Worm (Caenorhabditis elegans) whole organism, dauer: ENCODE measurements around the gene arrd-9.

Experiments used
- unc-62 ChIP-seq: sonication (generic microtip); optimal IDR thresholded peaks from 2 replicates; lab custom pipeline; 2017; ENCODE audit warnings: missing biosample characterization, missing genetic modification reagents, missing genetic modification characterization

Gene arrd-9

ce11 chrII:12480811-12481210, at the start of gene arrd-9:
TSS of gene arrd-9 (minus strand) at chrII:12480911.
- TF ChIP-seq unc-62 = no peak

- TF ChIP-seq unc-62 = no peak
Observed at ce11 chrII:12527947-12528346, 47.2 kb upstream of the arrd-9 start, which contains the start of gene srx-119. TSS of gene srx-119 (plus strand) at chrII:12528247.

- no peak for TF ChIP-seq unc-62
Observed at ce11 chrII:12525526-12525925, 44.8 kb upstream of the arrd-9 start, which contains the start of gene srx-118. TSS of gene srx-118 (plus strand) at chrII:12525826.

ce11 chrII:12519616-12520015, 38.9 kb upstream of the arrd-9 start, which contains the start of gene ceh-99:
TSS of gene ceh-99 (plus strand) at chrII:12519981.
- TF ChIP-seq unc-62 = no peak

- no peak for TF ChIP-seq unc-62
Observed at ce11 chrII:12518809-12519344, 38.2 kb upstream of the arrd-9 start, which contains the start of gene srh-70. TSS of gene srh-70 (minus strand) at chrII:12518859.

ce11 chrII:12518008-12518407, 37.3 kb upstream of the arrd-9 start:
- no peak for TF ChIP-seq unc-62

ce11 chrII:12516313-12516712, 35.6 kb upstream of the arrd-9 start, which contains the start of gene srh-61:
TSS of gene srh-61 (minus strand) at chrII:12516413.
- TF ChIP-seq unc-62 = no peak

ce11 chrII:12514620-12515019, 33.9 kb upstream of the arrd-9 start, which contains the start of gene srh-69:
TSS of gene srh-69 (minus strand) at chrII:12514720.
- no peak for TF ChIP-seq unc-62

- TF ChIP-seq unc-62 = no peak
Observed at ce11 chrII:12511866-12512265, 31.2 kb upstream of the arrd-9 start, which contains the start of gene srh-73. TSS of gene srh-73 (plus strand) at chrII:12512166.

- TF ChIP-seq unc-62 = no peak
Observed at ce11 chrII:12508650-12509049, 27.9 kb upstream of the arrd-9 start, which contains the start of gene srh-67. TSS of gene srh-67 (plus strand) at chrII:12508950.

ce11 chrII:12507038-12507437, 26.3 kb upstream of the arrd-9 start, which contains the start of gene srh-68:
TSS of gene srh-68 (plus strand) at chrII:12507338.
- TF ChIP-seq unc-62 = no peak

ce11 chrII:12506511-12506910, 25.8 kb upstream of the arrd-9 start:
- no peak for TF ChIP-seq unc-62

ce11 chrII:12502784-12503183, 22.1 kb upstream of the arrd-9 start, which contains the start of gene ador-1:
TSS of gene ador-1 (minus strand) at chrII:12502884.
- no peak for TF ChIP-seq unc-62

ce11 chrII:12499969-12500368, 19.3 kb upstream of the arrd-9 start:
- no peak for TF ChIP-seq unc-62

- no peak for TF ChIP-seq unc-62
Observed at ce11 chrII:12496981-12497380, 16.3 kb upstream of the arrd-9 start, which contains the start of gene T21B4.3. TSS of gene T21B4.3 (minus strand) at chrII:12497081.

ce11 chrII:12494556-12495131, 13.9 kb upstream of the arrd-9 start, which contains the start of gene col-85:
TSS of gene col-85 (minus strand) at chrII:12495095.
- no peak for TF ChIP-seq unc-62

ce11 chrII:12494067-12494477, 13.4 kb upstream of the arrd-9 start:
- no peak for TF ChIP-seq unc-62

ce11 chrII:12491936-12492335, 11.2 kb upstream of the arrd-9 start, which contains the start of gene srz-6:
TSS of gene srz-6 (plus strand) at chrII:12492236.
- TF ChIP-seq unc-62 = no peak
